Fruit fly (Drosophila melanogaster) whole organism, embryonic: ENCODE results near the gene rdog.
A peak's percentile ranks its signal among the peaks of the same experiment; 100 is the strongest.

Experiments
- Bdp1 ChIP-seq: fragments of 200-800 bp; sonication (Bioruptor generic); optimal IDR thresholded peaks from 3 replicates; lab custom pipeline; 2016; ENCODE audit warnings: missing biosample characterization, missing genetic modification characterization
- CG11695 ChIP-seq: fragments of 200-800 bp; sonication (Bioruptor generic); IDR thresholded peaks from 3 replicates; pipeline ENCODE4 v1.3.6; 2022; ENCODE audit warnings: missing biosample characterization, missing genetic modification characterization
- CG12104 ChIP-seq: fragments of 200-800 bp; sonication (Bioruptor generic); optimal IDR thresholded peaks from 3 replicates; lab custom pipeline; 2016; ENCODE audit warnings: missing biosample characterization, missing genetic modification characterization
- CG1233 ChIP-seq: fragments of 200-800 bp; sonication (Bioruptor generic); optimal IDR thresholded peaks from 4 replicates; lab custom pipeline; 2018; ENCODE audit warnings: missing biosample characterization, mild to moderate bottlenecking, missing genetic modification characterization
- CG13123 ChIP-seq: fragments of 200-800 bp; sonication (Bioruptor generic); optimal IDR thresholded peaks from 2 replicates; lab custom pipeline; 2016; ENCODE audit warnings: missing biosample characterization, missing genetic modification characterization
- CG13296 ChIP-seq: fragments of 200-800 bp; sonication (Bioruptor generic); optimal IDR thresholded peaks from 3 replicates; lab custom pipeline; 2018; ENCODE audit warnings: missing biosample characterization, mild to moderate bottlenecking, missing genetic modification characterization
- CG14014 ChIP-seq: fragments of 200-800 bp; sonication (Bioruptor generic); IDR thresholded peaks from 2 replicates; pipeline ENCODE4 v1.3.6; 2022; ENCODE audit warnings: missing biosample characterization, missing genetic modification characterization
- CG14965 ChIP-seq: fragments of 200-800 bp; sonication (Bioruptor generic); optimal IDR thresholded peaks from 2 replicates; lab custom pipeline; 2016; ENCODE audit warnings: missing biosample characterization, missing genetic modification characterization, borderline replicate concordance
- CG1792 ChIP-seq: fragments of 200-800 bp; sonication (Bioruptor generic); optimal IDR thresholded peaks from 2 replicates; lab custom pipeline; 2016; ENCODE audit warnings: missing biosample characterization, missing genetic modification characterization
- CG2202 ChIP-seq: fragments of 200-800 bp; sonication (Bioruptor generic); optimal IDR thresholded peaks from 2 replicates; lab custom pipeline; 2018; ENCODE audit warnings: missing biosample characterization, mild to moderate bottlenecking, missing genetic modification characterization
- CG32767 ChIP-seq: fragments of 200-800 bp; sonication (Bioruptor generic); IDR thresholded peaks from 2 replicates; pipeline ENCODE4 v1.3.6; 2022; ENCODE audit warnings: missing biosample characterization, missing genetic modification characterization
- CG33557 ChIP-seq: fragments of 200-800 bp; sonication (Bioruptor generic); optimal IDR thresholded peaks from 2 replicates; lab custom pipeline; 2019; ENCODE audit warnings: missing biosample characterization, mild to moderate bottlenecking, missing genetic modification characterization, moderate library complexity
- CG3847 ChIP-seq: fragments of 200-800 bp; sonication (Bioruptor generic); IDR thresholded peaks from 2 replicates; pipeline ENCODE4 v1.3.6; 2022; ENCODE audit warnings: missing biosample characterization, missing genetic modification characterization
- CG4404 ChIP-seq: fragments of 200-800 bp; sonication (Bioruptor generic); IDR thresholded peaks from 2 replicates; pipeline ENCODE4 v1.3.6; 2022; ENCODE audit warnings: missing biosample characterization, missing genetic modification characterization
- CG6254 ChIP-seq: fragments of 200-800 bp; sonication (Bioruptor generic); optimal IDR thresholded peaks from 3 replicates; lab custom pipeline; 2017; ENCODE audit warnings: mild to moderate bottlenecking, missing biosample characterization, missing genetic modification reagents, missing genetic modification characterization
- CG7839 ChIP-seq: fragments of 200-800 bp; sonication (Bioruptor generic); optimal IDR thresholded peaks from 3 replicates; lab custom pipeline; 2018; ENCODE audit warnings: missing biosample characterization, mild to moderate bottlenecking, missing genetic modification characterization, moderate library complexity
- CG7928 ChIP-seq: fragments of 200-800 bp; sonication (Bioruptor generic); optimal IDR thresholded peaks from 2 replicates; lab custom pipeline; 2017; ENCODE audit warnings: missing biosample characterization, mild to moderate bottlenecking, missing genetic modification characterization
- CG8359 ChIP-seq: fragments of 200-800 bp; sonication (Bioruptor generic); optimal IDR thresholded peaks from 2 replicates; lab custom pipeline; 2017; ENCODE audit warnings: missing biosample characterization, mild to moderate bottlenecking, missing genetic modification characterization, borderline replicate concordance
- Camta ChIP-seq: fragments of 200-800 bp; sonication (Bioruptor generic); optimal IDR thresholded peaks from 2 replicates; lab custom pipeline; 2016; ENCODE audit warnings: missing biosample characterization, missing genetic modification characterization
- Dip2 ChIP-seq: fragments of 200-800 bp; sonication (Bioruptor generic); IDR thresholded peaks from 2 replicates; pipeline ENCODE4 v1.3.6; 2022; ENCODE audit warnings: missing biosample characterization, missing genetic modification characterization
- Doc2 ChIP-seq: fragments of 200-800 bp; sonication (Bioruptor generic); IDR thresholded peaks from 2 replicates; pipeline ENCODE4 v1.3.6; 2022; ENCODE audit warnings: missing biosample characterization, missing genetic modification characterization
- Eip74EF ChIP-seq, 2 experiments: fragments of 200-800 bp in 1 of 2; fragments of >200 bp in 1 of 2; sonication (Bioruptor generic) in 1 of 2; optimal IDR thresholded peaks; 2 replicates each; lab custom pipeline; 2017 to 2019; ENCODE audit warnings: missing biosample characterization in 2 of 2, missing genetic modification characterization in 2 of 2, mild to moderate bottlenecking in 1 of 2, moderate library complexity in 1 of 2
- Fer3 ChIP-seq: fragments of 200-800 bp; sonication (Bioruptor generic); optimal IDR thresholded peaks from 2 replicates; lab custom pipeline; 2018; ENCODE audit warnings: missing biosample characterization, mild to moderate bottlenecking, missing genetic modification characterization, moderate library complexity
- GATAe ChIP-seq: fragments of 200-800 bp; sonication (Bioruptor generic); conservative IDR thresholded peaks from 2 replicates; pipeline ENCODE4 v1.3.6; 2022; ENCODE audit warnings: missing biosample characterization, missing genetic modification characterization
- Gsc ChIP-seq: fragments of 200-800 bp; sonication (Bioruptor generic); IDR thresholded peaks from 2 replicates; pipeline ENCODE4 v1.3.6; 2022; ENCODE audit warnings: missing biosample characterization, missing genetic modification characterization
- Kr ChIP-seq: fragments of 200-800 bp; sonication (Bioruptor generic); optimal IDR thresholded peaks from 2 replicates; lab custom pipeline; 2017; ENCODE audit warnings: missing biosample characterization, mild to moderate bottlenecking, missing genetic modification characterization
- MBD-R2 ChIP-seq: fragments of 200-800 bp; sonication (Bioruptor generic); IDR thresholded peaks from 2 replicates; pipeline ENCODE4 v1.3.6; 2022; ENCODE audit warnings: missing biosample characterization, missing genetic modification characterization
- MTF-1 ChIP-seq: fragments of 200-800 bp; sonication (Bioruptor generic); optimal IDR thresholded peaks from 2 replicates; lab custom pipeline; 2018; ENCODE audit warnings: missing biosample characterization, mild to moderate bottlenecking, missing genetic modification characterization, borderline replicate concordance
- Myb ChIP-seq: fragments of 200-800 bp; sonication (Bioruptor generic); optimal IDR thresholded peaks from 2 replicates; lab custom pipeline; 2016; ENCODE audit warnings: missing biosample characterization, missing genetic modification characterization
- PHDP ChIP-seq: fragments of 200-800 bp; sonication (Bioruptor generic); optimal IDR thresholded peaks from 3 replicates; lab custom pipeline; 2018; ENCODE audit warnings: missing biosample characterization, mild to moderate bottlenecking, missing genetic modification characterization, moderate library complexity
- Scr ChIP-seq: fragments of 200-800 bp; sonication (Bioruptor generic); IDR thresholded peaks from 2 replicates; pipeline ENCODE4 v1.3.6; 2022; ENCODE audit warnings: missing biosample characterization, missing genetic modification characterization; ENCODE audit not compliant: partially characterized antibody
- Taf1 ChIP-seq: fragments of 200-800 bp; sonication (Bioruptor generic); IDR thresholded peaks from 2 replicates; pipeline ENCODE4 v1.3.6; 2022; ENCODE audit warnings: missing biosample characterization, missing genetic modification characterization
- abd-A ChIP-seq: fragments of 200-800 bp; sonication (Bioruptor generic); optimal IDR thresholded peaks from 3 replicates; lab custom pipeline; 2019; ENCODE audit warnings: missing biosample characterization, mild to moderate bottlenecking, missing genetic modification characterization, moderate library complexity
- bsh ChIP-seq, 2 experiments: fragments of 200-800 bp; sonication (Bioruptor generic); optimal IDR thresholded peaks; 2 replicates each; lab custom pipeline; 2017 to 2018; ENCODE audit warnings: mild to moderate bottlenecking in 2 of 2, missing biosample characterization in 2 of 2, missing genetic modification characterization in 2 of 2, moderate library complexity in 1 of 2
- chn ChIP-seq: fragments of 200-800 bp; sonication (Bioruptor generic); optimal IDR thresholded peaks from 2 replicates; lab custom pipeline; 2016; ENCODE audit warnings: missing biosample characterization, missing genetic modification characterization
- ci ChIP-seq: fragments of 200-800 bp; sonication (Bioruptor generic); IDR thresholded peaks from 3 replicates; pipeline ENCODE4 v1.3.6; 2022; ENCODE audit warnings: missing biosample characterization, missing genetic modification characterization
- crc ChIP-seq: fragments of 200-800 bp; sonication (Bioruptor generic); optimal IDR thresholded peaks from 2 replicates; lab custom pipeline; 2016; ENCODE audit warnings: missing biosample characterization, missing genetic modification characterization
- disco-r ChIP-seq: fragments of 200-800 bp; sonication (Bioruptor generic); optimal IDR thresholded peaks from 2 replicates; lab custom pipeline; 2016; ENCODE audit warnings: missing biosample characterization, missing genetic modification characterization
- jigr1 ChIP-seq: fragments of 200-800 bp; sonication (Bioruptor generic); IDR thresholded peaks from 3 replicates; pipeline ENCODE4 v1.3.6; 2022; ENCODE audit warnings: missing biosample characterization, missing genetic modification characterization
- kah ChIP-seq: fragments of 200-800 bp; sonication (Bioruptor generic); optimal IDR thresholded peaks from 2 replicates; lab custom pipeline; 2018; ENCODE audit warnings: missing biosample characterization, mild to moderate bottlenecking, missing genetic modification characterization
- klu ChIP-seq: fragments of 200-800 bp; sonication (Bioruptor generic); IDR thresholded peaks from 2 replicates; pipeline ENCODE4 v1.3.6; 2022; ENCODE audit warnings: missing biosample characterization, missing genetic modification characterization
- lola ChIP-seq, 3 experiments: fragments of >200 bp in 2 of 3; fragments of 200-800 bp in 1 of 3; sonication (Bioruptor generic) in 1 of 3; optimal IDR thresholded peaks; 2 replicates each; lab custom pipeline; 2017 to 2019; ENCODE audit warnings: missing biosample characterization in 3 of 3, missing genetic modification characterization in 3 of 3, mild to moderate bottlenecking in 1 of 3, moderate library complexity in 1 of 3
- lov ChIP-seq, 2 experiments: fragments of 200-800 bp in 1 of 2; fragments of >200 bp in 1 of 2; sonication (Bioruptor generic) in 1 of 2; IDR thresholded peaks in 1 of 2; optimal IDR thresholded peaks in 1 of 2; 2 replicates in 1 of 2; 3 replicates in 1 of 2; pipeline versions ENCODE4 v1.3.6 to Lab custom; 2017 to 2022; ENCODE audit warnings: missing biosample characterization in 1 of 2, missing genetic modification characterization in 1 of 2
- nmo ChIP-seq: fragments of 200-800 bp; sonication (Bioruptor generic); optimal IDR thresholded peaks from 2 replicates; lab custom pipeline; 2018; ENCODE audit warnings: missing biosample characterization, mild to moderate bottlenecking, missing genetic modification characterization, moderate library complexity
- nom ChIP-seq: fragments of 200-800 bp; sonication (Bioruptor generic); optimal IDR thresholded peaks from 2 replicates; lab custom pipeline; 2017; ENCODE audit warnings: missing biosample characterization, missing genetic modification characterization, mild to moderate bottlenecking, moderate library complexity, missing genetic modification reagents
- schlank ChIP-seq: fragments of 200-800 bp; sonication (Bioruptor generic); optimal IDR thresholded peaks from 2 replicates; lab custom pipeline; 2018; ENCODE audit warnings: missing biosample characterization, mild to moderate bottlenecking, missing genetic modification characterization
- slou ChIP-seq: fragments of 200-800 bp; sonication (Bioruptor generic); optimal IDR thresholded peaks from 3 replicates; lab custom pipeline; 2016; ENCODE audit warnings: missing biosample characterization, missing genetic modification characterization
- tin ChIP-seq: fragments of 200-800 bp; sonication (Bioruptor generic); optimal IDR thresholded peaks from 3 replicates; lab custom pipeline; 2016; ENCODE audit warnings: missing biosample characterization, missing genetic modification characterization
- tio ChIP-seq: fragments of 200-800 bp; sonication (Bioruptor generic); optimal IDR thresholded peaks from 2 replicates; lab custom pipeline; 2017; ENCODE audit warnings: missing biosample characterization, missing genetic modification characterization, inconsistent platforms
- zfh1 ChIP-seq: fragments of 200-800 bp; sonication (Bioruptor generic); IDR thresholded peaks from 3 replicates; pipeline ENCODE4 v1.3.6; 2022; ENCODE audit warnings: missing biosample characterization, missing genetic modification characterization

The rdog gene

dm6 chr3R:29153197-29153644 is 4.7 kb upstream of the rdog start, which contains the start of the genes Slbp and Rpn2 (continued):
- no peak for TF ChIP-seq CG14965 (GFP tag; lab: Kevin White, UChicago)
- peak; percentile 90 for TF ChIP-seq MBD-R2
- TF ChIP-seq CG13123 (GFP tag; lab: Kevin White, UChicago): no peak
- peak; percentile 94 for TF ChIP-seq Scr (GFP tag; lab: Robert Waterston, UW)
- peak; percentile 19 for TF ChIP-seq PHDP (tag; lab: Kevin White, UChicago)
- no peak for TF ChIP-seq GATAe (GFP tag; lab: Robert Waterston, UW)
- no peak for TF ChIP-seq Doc2 (GFP tag; lab: Robert Waterston, UW)
- TF ChIP-seq CG3847: peak; percentile 80
- TF ChIP-seq lov (optimal IDR thresholded peaks at IDR 0.05; lab: Kevin White, UChicago): no peak
- no peak for TF ChIP-seq lov (GFP tag; IDR thresholded peaks at IDR 0.05; lab: Robert Waterston, UW)
- TF ChIP-seq MTF-1: no peak
- TF ChIP-seq slou (GFP tag; lab: Kevin White, UChicago): no peak
- peak; percentile 29 for TF ChIP-seq CG12104
- TF ChIP-seq CG1792 (GFP tag; lab: Kevin White, UChicago): no peak
- TF ChIP-seq Gsc (GFP tag; lab: Robert Waterston, UW): no peak
- TF ChIP-seq tio (GFP tag; lab: Kevin White, UChicago): no peak
- peak; percentile 66 for TF ChIP-seq CG8359
- TF ChIP-seq tin (GFP tag; lab: Kevin White, UChicago): peak; percentile 20
- peak; percentile 17 for TF ChIP-seq Fer3 (tag; lab: Kevin White, UChicago)
- no peak for TF ChIP-seq crc (GFP tag; lab: Kevin White, UChicago)
- TF ChIP-seq zfh1 (GFP tag; lab: Robert Waterston, UW): no peak
- TF ChIP-seq Kr (GFP tag; lab: Kevin White, UChicago): no peak
- TF ChIP-seq Eip74EF (GFP tag; optimal IDR thresholded peaks at IDR 0.05; lab: Kevin White, UChicago): no peak
- 0 out of 3 replicates have a peak, but pooled peaks have one; percentile 52 for TF ChIP-seq ci (GFP tag; lab: Robert Waterston, UW)
- no peak for TF ChIP-seq abd-A (tag; lab: Kevin White, UChicago)
- TF ChIP-seq chn (GFP tag; lab: Kevin White, UChicago): peak; percentile 43
- no peak for TF ChIP-seq CG1233 (GFP tag; lab: Kevin White, UChicago)
- TF ChIP-seq nom (GFP tag; lab: Kevin White, UChicago): peak; percentile 11
- TF ChIP-seq lola (GFP tag; optimal IDR thresholded peaks at IDR 0.05; lab: Kevin White, UChicago): peak in 1 of 3 experiments; percentile 25
- TF ChIP-seq CG32767: 0 out of 2 replicates have a peak, but pooled peaks have one; percentile 9
- no peak for TF ChIP-seq kah (GFP tag; lab: Kevin White, UChicago)
- TF ChIP-seq Camta (GFP tag; lab: Kevin White, UChicago): peak; percentile 3
- TF ChIP-seq Myb (GFP tag; lab: Kevin White, UChicago): peak; percentile 82
- no peak for TF ChIP-seq jigr1 (GFP tag; lab: Robert Waterston, UW)
- no peak for TF ChIP-seq Taf1 (GFP tag; lab: Robert Waterston, UW)
- no peak for TF ChIP-seq CG4404 (GFP tag; lab: Robert Waterston, UW)
- no peak for TF ChIP-seq CG11695 (GFP tag; lab: Robert Waterston, UW)
- no peak for TF ChIP-seq CG6254 (GFP tag; lab: Kevin White, UChicago)
- no peak for TF ChIP-seq Dip2 (GFP tag; lab: Robert Waterston, UW)
- no peak for TF ChIP-seq schlank (tag; lab: Kevin White, UChicago)
- no peak for TF ChIP-seq CG33557 (GFP tag; lab: Kevin White, UChicago)
- TF ChIP-seq CG7839 (tag; lab: Kevin White, UChicago): no peak
- no peak for TF ChIP-seq CG2202 (tag; lab: Kevin White, UChicago)
- 0 out of 2 replicates have a peak, but pooled peaks have one; percentile 25 for TF ChIP-seq CG14014 (GFP tag; lab: Robert Waterston, UW)
- peak; percentile 16 for TF ChIP-seq CG7928 (GFP tag; lab: Kevin White, UChicago)
- peak; percentile 15 for TF ChIP-seq CG13296 (GFP tag; lab: Kevin White, UChicago)
- TF ChIP-seq disco-r: no peak
- TF ChIP-seq nmo (GFP tag; lab: Kevin White, UChicago): peak; percentile 74
- no peak for TF ChIP-seq klu
- no peak for TF ChIP-seq bsh (GFP tag; optimal IDR thresholded peaks at IDR 0.05; lab: Kevin White, UChicago)
- TF ChIP-seq Bdp1: peak; percentile 15
